Fruit fly (Drosophila melanogaster): Measurements from ENCODE around the gene PolE1.

The PolE1 gene

dm6 chr3R:23332535-23333333 is 15.2 kb upstream of the PolE1 start (continued):
- TF ChIP-seq CG1792 (GFP tag; optimal IDR thresholded peaks at IDR 0.05) (no peak), Atf-2 (GFP tag; optimal IDR thresholded peaks at IDR 0.05) (peak; percentile 18), CG16815 (GFP tag; optimal IDR thresholded peaks at IDR 0.05) (no peak), CG9817 (tag; optimal IDR thresholded peaks at IDR 0.05) (peak; percentile 4), pros (GFP tag; optimal IDR thresholded peaks at IDR 0.05) (no peak), HLH54F (GFP tag; optimal IDR thresholded peaks at IDR 0.05) (peak; percentile 31), fd3F (GFP tag; optimal IDR thresholded peaks at IDR 0.05) (peak; percentile 28), br (optimal IDR thresholded peaks at IDR 0.05) (no peak), salm (tag; optimal IDR thresholded peaks at IDR 0.05) (no peak), CG7928 (GFP tag; optimal IDR thresholded peaks at IDR 0.05) (no peak), CG9215 (GFP tag; IDR thresholded peaks at IDR 0.05) (0 out of 2 replicates have a peak, but pooled peaks have one; percentile 5), vfl (GFP tag; optimal IDR thresholded peaks at IDR 0.05) (no peak), ham (GFP tag; IDR thresholded peaks at IDR 0.05) (no peak), Fer1 (GFP tag; optimal IDR thresholded peaks at IDR 0.05) (peak; percentile 60), CG34422 (GFP tag; IDR thresholded peaks at IDR 0.05) (0 out of 3 replicates have a peak, but pooled peaks have one; percentile 28), otp (GFP tag; IDR thresholded peaks at IDR 0.05) (0 out of 3 replicates have a peak, but pooled peaks have one; percentile 28), ato (GFP tag; IDR thresholded peaks at IDR 0.05; ENCODE audit: partially characterized antibody) (no peak), CG6791 (GFP tag; IDR thresholded peaks at IDR 0.05; ENCODE audit: partially characterized antibody) (no peak), CG33557 (GFP tag; optimal IDR thresholded peaks at IDR 0.05) (peak; percentile 30), CG1602 (GFP tag; optimal IDR thresholded peaks at IDR 0.05) (peak; percentile 35), CG9876 (GFP tag; optimal IDR thresholded peaks at IDR 0.05) (no peak), CG11093 (GFP tag; IDR thresholded peaks at IDR 0.05) (no peak), chn (GFP tag; optimal IDR thresholded peaks at IDR 0.05) (no peak), en (GFP tag; optimal IDR thresholded peaks at IDR 0.05) (no peak), HmgD (GFP tag; optimal IDR thresholded peaks at IDR 0.05) (no peak), CG4424 (GFP tag; optimal IDR thresholded peaks at IDR 0.05) (peak; percentile 67), CG2875 (GFP tag; optimal IDR thresholded peaks at IDR 0.05) (peak; percentile 72), CG8924 (tag; optimal IDR thresholded peaks at IDR 0.05) (peak; percentile 57), sima (GFP tag; optimal IDR thresholded peaks at IDR 0.05) (peak; percentile 19), prd (optimal IDR thresholded peaks at IDR 0.05) (no peak), prd (GFP tag; IDR thresholded peaks at IDR 0.05) (peak; percentile 14; the same call in 1 of the 3 replicates), phol (tag; optimal IDR thresholded peaks at IDR 0.05) (peak; percentile 76), emc (GFP tag; optimal IDR thresholded peaks at IDR 0.05) (peak; percentile 14), CG17385 (GFP tag; optimal IDR thresholded peaks at IDR 0.05) (peak; percentile 49), ara (GFP tag; IDR thresholded peaks at IDR 0.05) (no peak), ind (GFP tag; optimal IDR thresholded peaks at IDR 0.05) (peak; percentile 25), CG32532 (GFP tag; IDR thresholded peaks at IDR 0.05) (peak; percentile 22; the same call in 1 of the 2 replicates), CG6254 (GFP tag; optimal IDR thresholded peaks at IDR 0.05) (peak; percentile 28), CG8944 (GFP tag; optimal IDR thresholded peaks at IDR 0.05) (no peak), tx (GFP tag; optimal IDR thresholded peaks at IDR 0.05) (peak; percentile 41), CG15696 (tag; optimal IDR thresholded peaks at IDR 0.05) (peak; percentile 61), Rx (GFP tag; IDR thresholded peaks at IDR 0.05) (no peak), CG12219 (GFP tag; optimal IDR thresholded peaks at IDR 0.05) (peak; percentile 45), Meics (GFP tag; optimal IDR thresholded peaks at IDR 0.05) (peak; percentile 54), Chrac-16 (GFP tag; optimal IDR thresholded peaks at IDR 0.05) (peak; percentile 38), CG13424 (tag; optimal IDR thresholded peaks at IDR 0.05) (peak; percentile 44), gt (GFP tag; IDR thresholded peaks at IDR 0.05) (0 out of 2 replicates have a peak, but pooled peaks have one; percentile 11), Dll (GFP tag; IDR thresholded peaks at IDR 0.05; ENCODE audit: partially characterized antibody) (no peak), ttk (GFP tag; IDR thresholded peaks at IDR 0.05) (no peak), Bdp1 (GFP tag; optimal IDR thresholded peaks at IDR 0.05) (no peak)
